Fruit fly (Drosophila melanogaster): ENCODE results near the gene Gs1.

Gene Gs1

dm6 chr2L:107032-107431 is 24.8 kb upstream of the Gs1 start:
- TF ChIP-seq gfzf (GFP tag; optimal IDR thresholded peaks at IDR 0.05) = peak; percentile 25
- no peak for TF ChIP-seq danr (GFP tag; IDR thresholded peaks at IDR 0.05)
- no peak for TF ChIP-seq Oli (tag; optimal IDR thresholded peaks at IDR 0.05)
- TF ChIP-seq Pdp1 (GFP tag; optimal IDR thresholded peaks at IDR 0.05) = peak in 1 of 2 experiments; percentile 48
- peak; percentile 81 for TF ChIP-seq sug (tag; optimal IDR thresholded peaks at IDR 0.05)
- TF ChIP-seq Med (GFP tag) = peak; percentile 38
- 0 out of 3 replicates have a peak, but pooled peaks have one; percentile 9 for TF ChIP-seq CG6791 (GFP tag; IDR thresholded peaks at IDR 0.05; ENCODE audit: partially characterized antibody)
- TF ChIP-seq CG14667 (GFP tag; IDR thresholded peaks at IDR 0.05) = no peak
- peak; percentile 42 for TF ChIP-seq CG34376 (GFP tag; optimal IDR thresholded peaks at IDR 0.05)

- TF ChIP-seq chinmo (GFP tag; IDR thresholded peaks at IDR 0.05; ENCODE audit: partially characterized antibody) (peak; percentile 88; the same call in 2 of the 4 replicates), CG12942 (GFP tag; optimal IDR thresholded peaks at IDR 0.05) (no peak), CG12299 (tag; optimal IDR thresholded peaks at IDR 0.05) (peak; percentile 63), cas (GFP tag; IDR thresholded peaks at IDR 0.05) (0 out of 2 replicates have a peak, but pooled peaks have one; percentile 11), CG14710 (tag; optimal IDR thresholded peaks at IDR 0.05) (peak; percentile 16), CG8924 (tag; optimal IDR thresholded peaks at IDR 0.05) (peak; percentile 43), CG8281 (tag; optimal IDR thresholded peaks at IDR 0.05) (no peak), bbx (GFP tag; IDR thresholded peaks at IDR 0.05; ENCODE audit: partially characterized antibody) (peak; percentile 43; the same call in 1 of the 2 replicates), Nf-YC (tag; optimal IDR thresholded peaks at IDR 0.05) (peak; percentile 40), CG32532 (GFP tag; IDR thresholded peaks at IDR 0.05) (peak; percentile 46; the same call in 1 of the 2 replicates), CG14050 (GFP tag; IDR thresholded peaks at IDR 0.05) (no peak), Bgb (GFP tag; IDR thresholded peaks at IDR 0.05; ENCODE audit: partially characterized antibody) (peak; percentile 53; the same call in 1 of the 2 replicates), CG17829 (tag; optimal IDR thresholded peaks at IDR 0.05) (peak; percentile 7), CG18011 (GFP tag; optimal IDR thresholded peaks at IDR 0.05) (no peak), MTF-1 (GFP tag; optimal IDR thresholded peaks at IDR 0.05; ENCODE audit: borderline replicate concordance) (peak; percentile 14), CG8359 (GFP tag; optimal IDR thresholded peaks at IDR 0.05; ENCODE audit: borderline replicate concordance) (no peak), Asciz (GFP tag; optimal IDR thresholded peaks at IDR 0.05) (no peak), CG13624 (GFP tag; optimal IDR thresholded peaks at IDR 0.05) (peak; percentile 33), CG15696 (tag; optimal IDR thresholded peaks at IDR 0.05) (peak; percentile 4), org-1 (GFP tag; optimal IDR thresholded peaks at IDR 0.05) (no peak), CG15601 (tag; optimal IDR thresholded peaks at IDR 0.05) (peak; percentile 17), CG17802 (tag; optimal IDR thresholded peaks at IDR 0.05) (no peak), otp (GFP tag; IDR thresholded peaks at IDR 0.05) (peak; percentile 45; the same call in 1 of the 3 replicates), amos (GFP tag; IDR thresholded peaks at IDR 0.05; ENCODE audit: partially characterized antibody) (peak; percentile 17; the same call in 1 of the 2 replicates), ssp (GFP tag; IDR thresholded peaks at IDR 0.05) (no peak), slbo (GFP tag; IDR thresholded peaks at IDR 0.05) (0 out of 2 replicates have a peak, but pooled peaks have one; percentile 5), CG13894 (tag; optimal IDR thresholded peaks at IDR 0.05) (peak; percentile 80), Max (GFP tag; optimal IDR thresholded peaks at IDR 0.05) (peak; percentile 31), Six4 (GFP tag; optimal IDR thresholded peaks at IDR 0.05) (no peak), exex (tag; optimal IDR thresholded peaks at IDR 0.05) (peak; percentile 47), CG7745 (tag; optimal IDR thresholded peaks at IDR 0.05) (no peak), Elba2 (GFP tag; optimal IDR thresholded peaks at IDR 0.05) (no peak), nerfin-1 (tag; optimal IDR thresholded peaks at IDR 0.05) (peak; percentile 2), CG11696 (GFP tag; IDR thresholded peaks at IDR 0.05) (no peak), row (GFP tag; IDR thresholded peaks at IDR 0.05) (peak; percentile 76), btn (GFP tag; optimal IDR thresholded peaks at IDR 0.05) (no peak)
Observed at dm6 chr2L:107476-108436, 24.1 kb upstream of the Gs1 start.

All from whole organism, embryonic.